Worm (Caenorhabditis elegans) whole organism, mixed stage, embryonic: Measurements from ENCODE around the gene ddx-19.

Experiments used
- lsy-2 ChIP-seq: fragments of 150-350 bp; optimal IDR thresholded peaks from 2 replicates; lab custom pipeline; 2014; ENCODE audit warnings: missing biosample characterization, missing genetic modification characterization
- nhr-237 ChIP-seq: fragments of 150-350 bp; optimal IDR thresholded peaks from 2 replicates; lab custom pipeline; 2014; ENCODE audit warnings: missing biosample characterization, missing genetic modification characterization
- nhr-76 ChIP-seq: sonication (generic microtip); optimal IDR thresholded peaks from 2 replicates; lab custom pipeline; 2017; ENCODE audit warnings: missing biosample characterization, missing genetic modification characterization
- pha-4 ChIP-seq: fragments of 150-350 bp; optimal IDR thresholded peaks from 2 replicates; lab custom pipeline; 2018; ENCODE audit warnings: missing biosample characterization, missing genetic modification reagents, missing genetic modification characterization

- TF ChIP-seq nhr-76 (tag; lab: Kevin White, UChicago) (no peak), pha-4 (tag; lab: Kevin White, UChicago) (no peak), lsy-2 (no peak), nhr-237 (tag; lab: Kevin White, UChicago) (no peak)
These were observed 36.3 kb downstream of the ddx-19 start for ce11 chrII:8920955-8921354.
